Worm (Caenorhabditis elegans): ENCODE data around the gene argk-1.

Gene argk-1

ce11 chrV:16148805-16149204, 45.1 kb downstream of the argk-1 start, which contains the start of gene F10A3.4:
TSS of gene F10A3.4 (plus strand) at chrV:16149105.
- TF ChIP-seq elt-1 (tag; optimal IDR thresholded peaks at IDR 0.05; ENCODE audit: borderline replicate concordance, insufficient read depth) (no peak), nhr-76 (tag; optimal IDR thresholded peaks at IDR 0.05) (no peak), M03D4.4 (tag; optimal IDR thresholded peaks at IDR 0.05) (no peak), cnd-1 (tag; optimal IDR thresholded peaks at IDR 0.05) (no peak), nhr-237 (tag; optimal IDR thresholded peaks at IDR 0.05) (no peak), sem-2 (GFP tag; optimal IDR thresholded peaks at IDR 0.05) (no peak), nhr-12 (tag; optimal IDR thresholded peaks at IDR 0.05) (no peak), nhr-2 (tag; optimal IDR thresholded peaks at IDR 0.05) (no peak)

ce11 chrV:16153375-16153774, 49.7 kb downstream of the argk-1 start, which contains the start of gene str-254:
TSS of gene str-254 (minus strand) at chrV:16153475.
- TF ChIP-seq ceh-83 (GFP tag; optimal IDR thresholded peaks at IDR 0.05) (no peak), bed-3 (GFP tag; optimal IDR thresholded peaks at IDR 0.05) (no peak), ceh-39 (tag; optimal IDR thresholded peaks at IDR 0.05) (no peak), nhr-76 (tag; optimal IDR thresholded peaks at IDR 0.05) (no peak), pha-4 (tag; optimal IDR thresholded peaks at IDR 0.05) (no peak), mab-5 (tag; optimal IDR thresholded peaks at IDR 0.05) (no peak), flh-1 (GFP tag; optimal IDR thresholded peaks at IDR 0.05) (no peak), cnd-1 (tag; optimal IDR thresholded peaks at IDR 0.05) (no peak), ceh-43 (GFP tag; optimal IDR thresholded peaks at IDR 0.05) (no peak), unc-120 (tag; optimal IDR thresholded peaks at IDR 0.05; ENCODE audit: poor library complexity, severe bottlenecking) (no peak), lsy-2 (tag; optimal IDR thresholded peaks at IDR 0.05) (no peak), unc-62 (GFP tag; optimal IDR thresholded peaks at IDR 0.05) (no peak), drap-1 (GFP tag; optimal IDR thresholded peaks at IDR 0.05) (no peak), nhr-28 (tag; optimal IDR thresholded peaks at IDR 0.05) (no peak), nhr-12 (tag; optimal IDR thresholded peaks at IDR 0.05) (no peak), lin-13 (tag; optimal IDR thresholded peaks at IDR 0.05) (no peak), ces-1 (GFP tag; optimal IDR thresholded peaks at IDR 0.05) (no peak), mls-2 (tag; optimal IDR thresholded peaks at IDR 0.05) (no peak)

- no peak for TF ChIP-seq unc-120 (tag; optimal IDR thresholded peaks at IDR 0.05; ENCODE audit: poor library complexity, severe bottlenecking)
- no peak for TF ChIP-seq lin-32 (GFP tag; optimal IDR thresholded peaks at IDR 0.05)
- TF ChIP-seq mep-1 (tag; optimal IDR thresholded peaks at IDR 0.05): no peak
- no peak for TF ChIP-seq elt-3 (tag; optimal IDR thresholded peaks at IDR 0.05)
- TF ChIP-seq ztf-11 (tag; optimal IDR thresholded peaks at IDR 0.05): no peak
- TF ChIP-seq snpc-4 (tag; optimal IDR thresholded peaks at IDR 0.05): no peak
- no peak for TF ChIP-seq unc-62 (GFP tag; optimal IDR thresholded peaks at IDR 0.05)
- no peak for TF ChIP-seq lin-13 (tag; optimal IDR thresholded peaks at IDR 0.05)
- no peak for TF ChIP-seq mab-5 (tag; optimal IDR thresholded peaks at IDR 0.05)
Measured at ce11 chrV:16155111-16155510, 51.4 kb downstream of the argk-1 start, which contains the start of gene str-97. TSS of gene str-97 (minus strand) at chrV:16155211.

All from whole organism, mixed stage, embryonic.